Worm (Caenorhabditis elegans): ENCODE results near the gene lin-12.

DNA sequence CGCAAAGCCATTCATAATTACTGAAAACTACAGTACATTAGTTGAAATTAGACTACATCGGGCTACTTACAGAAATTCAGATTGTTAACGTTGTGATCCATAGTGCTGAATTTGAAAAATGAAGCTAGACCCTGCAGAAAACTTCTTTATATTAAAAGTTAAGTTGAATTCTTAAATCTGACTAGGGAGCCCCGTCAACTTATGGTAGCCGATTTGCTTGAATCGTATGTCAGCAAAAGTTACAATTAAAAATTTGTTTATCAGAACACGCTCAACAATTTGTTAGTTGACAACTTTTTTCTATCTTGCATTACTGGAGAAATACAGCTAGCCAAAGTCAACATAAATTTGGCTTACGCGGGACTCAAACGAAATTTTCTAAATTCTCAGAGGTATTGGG, 48.7 kb downstream of the lin-12 start, which contains the start of gene F59B2.14:
- TF ChIP-seq aly-2 (tag; optimal IDR thresholded peaks at IDR 0.05), result no peak
- TF ChIP-seq egl-5 (tag; optimal IDR thresholded peaks at IDR 0.05), result no peak
- no peak for TF ChIP-seq pqm-1 (tag; optimal IDR thresholded peaks at IDR 0.05)
- TF ChIP-seq elt-2 (tag; optimal IDR thresholded peaks at IDR 0.05), result no peak
- no peak for TF ChIP-seq nhr-237 (tag; optimal IDR thresholded peaks at IDR 0.05)
- no peak for TF ChIP-seq ceh-9 (tag; optimal IDR thresholded peaks at IDR 0.05)
- no peak for TF ChIP-seq unc-39 (tag; optimal IDR thresholded peaks at IDR 0.05)
